Worm (Caenorhabditis elegans) whole organism, early embryonic: Measurements from ENCODE around the gene btb-17.
"Not testable (repeated sequence)": the region's sequence is repeated elsewhere in the genome, so short reads cannot be mapped to it uniquely, and the experiment has no call there.

ENCODE experiments used
- B0310.2 ChIP-seq: sonication (generic microtip); optimal IDR thresholded peaks from 2 replicates; lab custom pipeline; 2016; ENCODE audit warnings: mild to moderate bottlenecking, missing genetic modification characterization, missing compliant biosample characterization
- F13C5.2 ChIP-seq: sonication (generic microtip); optimal IDR thresholded peaks from 2 replicates; lab custom pipeline; 2017; ENCODE audit warnings: mild to moderate bottlenecking, missing genetic modification characterization, inconsistent platforms, missing compliant biosample characterization
- aly-1 ChIP-seq: sonication (generic microtip); optimal IDR thresholded peaks from 2 replicates; lab custom pipeline; 2016; ENCODE audit warnings: missing genetic modification characterization, missing compliant biosample characterization
- ama-1 ChIP-seq: fragments of 150-350 bp; optimal IDR thresholded peaks from 2 replicates; lab custom pipeline; 2014
- ceh-13 ChIP-seq: fragments of 200-800 bp; sonication (Bioruptor generic); optimal IDR thresholded peaks from 2 replicates; lab custom pipeline; 2018; ENCODE audit warnings: mild to moderate bottlenecking, missing genetic modification characterization, missing compliant biosample characterization
- ceh-36 ChIP-seq: sonication (generic microtip); optimal IDR thresholded peaks from 2 replicates; lab custom pipeline; 2016; ENCODE audit warnings: missing genetic modification characterization, inconsistent platforms, missing compliant biosample characterization
- ets-7 ChIP-seq: sonication (generic microtip); optimal IDR thresholded peaks from 2 replicates; lab custom pipeline; 2016; ENCODE audit warnings: missing genotype, missing genetic modification characterization, missing compliant biosample characterization
- flt-1 ChIP-seq: fragments of 200-800 bp; sonication (Bioruptor generic); IDR thresholded peaks from 2 replicates; pipeline ENCODE4 v1.3.6; 2022; ENCODE audit warnings: missing genetic modification characterization, missing compliant biosample characterization
- hmbx-1 ChIP-seq: sonication (generic microtip); optimal IDR thresholded peaks from 2 replicates; lab custom pipeline; 2016; ENCODE audit warnings: mild to moderate bottlenecking, missing genetic modification characterization, missing compliant biosample characterization
- hmg-4 ChIP-seq: fragments of 200-800 bp; sonication (Bioruptor generic); optimal IDR thresholded peaks from 2 replicates; lab custom pipeline; 2018; ENCODE audit warnings: mild to moderate bottlenecking, missing genetic modification characterization, missing compliant biosample characterization
- hnd-1 ChIP-seq: sonication (generic microtip); optimal IDR thresholded peaks from 2 replicates; lab custom pipeline; 2016; ENCODE audit warnings: missing genetic modification characterization, missing compliant biosample characterization
- pes-1 ChIP-seq: fragments of 200-800 bp; sonication (Bioruptor generic); IDR thresholded peaks from 2 replicates; pipeline ENCODE4 v1.3.6; 2022; ENCODE audit warnings: missing genetic modification reagents, missing genetic modification characterization, missing compliant biosample characterization
- scrt-1 ChIP-seq: fragments of 200-800 bp; sonication (Bioruptor generic); IDR thresholded peaks from 2 replicates; pipeline ENCODE4 v1.3.6; 2022; ENCODE audit warnings: missing genetic modification characterization, missing compliant biosample characterization
- sea-1 ChIP-seq: fragments of 200-800 bp; sonication (Bioruptor generic); conservative IDR thresholded peaks from 2 replicates; pipeline ENCODE4 v1.3.6; 2022; ENCODE audit warnings: missing genetic modification characterization, missing compliant biosample characterization
- tbx-11 ChIP-seq: fragments of 200-800 bp; sonication (Bioruptor generic); IDR thresholded peaks from 2 replicates; pipeline ENCODE4 v1.3.6; 2022; ENCODE audit warnings: missing genetic modification characterization, missing compliant biosample characterization
- tbx-37 ChIP-seq: fragments of 200-800 bp; sonication (Bioruptor generic); conservative IDR thresholded peaks from 2 replicates; pipeline ENCODE4 v1.3.6; 2022; ENCODE audit warnings: missing genetic modification reagents, missing genetic modification characterization, missing compliant biosample characterization
- tra-4 ChIP-seq: sonication (generic microtip); optimal IDR thresholded peaks from 2 replicates; lab custom pipeline; 2017; ENCODE audit warnings: missing genetic modification characterization, missing compliant biosample characterization

The btb-17 gene

DNA sequence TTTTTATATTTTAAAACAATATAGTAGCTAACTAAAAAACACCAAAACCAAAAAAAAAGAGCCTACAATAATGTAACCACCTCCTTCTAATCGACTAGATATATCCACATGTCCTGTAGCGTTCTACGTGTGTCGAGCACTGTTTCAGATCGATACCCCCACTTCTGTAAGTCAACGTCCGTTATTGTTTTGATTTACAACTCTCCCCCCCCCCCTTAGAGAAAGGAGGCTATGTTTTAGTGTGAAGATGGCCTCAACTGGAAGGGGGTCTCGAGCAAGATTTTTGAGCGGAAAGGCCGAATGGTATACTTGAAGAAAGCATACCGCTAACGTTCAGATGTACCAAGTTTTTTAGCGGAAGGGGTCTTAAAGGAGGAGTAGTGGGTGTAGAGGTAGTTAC is 17.5 kb upstream of the btb-17 start, which contains the start of gene F02E11.4:
TSS of gene F02E11.4 (minus strand) at position 101 of the 400 bp plus-strand sequence.
- TF ChIP-seq F13C5.2 (no peak), hnd-1 (tag; lab: Kevin White, UChicago) (no peak), ama-1 (no peak), tra-4 (tag; lab: Kevin White, UChicago) (no peak), pes-1 (no peak), aly-1 (tag; lab: Kevin White, UChicago) (no peak), ceh-13 (GFP tag; lab: Kevin White, UChicago) (no peak), flt-1 (GFP tag; lab: Robert Waterston, UW) (no peak), hmg-4 (no peak), hmbx-1 (tag; lab: Kevin White, UChicago) (no peak), tbx-11 (GFP tag; lab: Robert Waterston, UW) (no peak), B0310.2 (no peak), tbx-37 (no peak), ets-7 (tag; lab: Kevin White, UChicago) (no peak)

DNA sequence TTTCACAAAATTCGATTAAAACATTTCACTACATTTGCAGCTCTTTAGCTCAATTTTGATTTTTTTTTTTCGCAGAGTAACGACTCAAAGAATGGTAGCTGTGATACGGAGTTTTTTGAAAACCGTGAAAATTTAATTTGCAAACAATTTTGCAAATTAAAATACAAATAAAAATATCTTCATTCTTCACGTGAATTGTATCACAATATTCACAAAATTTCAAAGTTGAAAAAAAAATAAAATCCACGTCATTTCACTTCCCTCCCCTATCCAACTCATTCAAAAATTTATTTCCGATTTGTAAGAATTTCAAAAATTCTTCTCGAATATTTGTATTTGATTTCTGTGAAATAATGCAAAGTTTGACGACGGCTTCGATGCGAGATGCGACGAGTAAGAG is 16.6 kb upstream of the btb-17 start, which contains the start of gene wht-4:
TSS of gene wht-4 (plus strand) at position 301 of the 400 bp plus-strand sequence.
- TF ChIP-seq pes-1, result no peak
- no peak for TF ChIP-seq ama-1
- no peak for TF ChIP-seq hmbx-1 (tag; lab: Kevin White, UChicago)

DNA sequence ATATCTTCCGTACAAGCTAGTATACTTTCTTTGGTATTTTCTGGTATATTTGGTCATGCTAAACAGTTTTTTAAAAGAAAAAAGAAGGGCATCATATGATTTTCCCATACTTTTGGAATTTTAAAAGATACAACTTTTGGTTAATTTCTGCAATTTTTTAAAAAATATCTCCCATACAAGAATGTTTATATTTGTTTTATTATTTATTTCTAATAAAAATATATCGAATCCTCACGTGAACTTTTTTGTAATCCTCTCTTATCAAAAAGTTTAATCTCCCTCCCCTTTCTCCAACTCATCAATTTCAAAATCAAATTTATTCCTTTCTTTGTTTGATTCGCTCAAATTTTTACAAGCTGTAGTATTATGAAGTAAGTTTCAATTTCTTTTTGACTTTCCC is 12.9 kb upstream of the btb-17 start, which contains the start of gene nep-13:
TSS of gene nep-13 (plus strand) at position 301 of the 400 bp plus-strand sequence.
- TF ChIP-seq F13C5.2, result no peak
- TF ChIP-seq pes-1, result no peak
- TF ChIP-seq hnd-1 (tag; lab: Kevin White, UChicago), result no peak
- no peak for TF ChIP-seq ets-7 (tag; lab: Kevin White, UChicago)

DNA sequence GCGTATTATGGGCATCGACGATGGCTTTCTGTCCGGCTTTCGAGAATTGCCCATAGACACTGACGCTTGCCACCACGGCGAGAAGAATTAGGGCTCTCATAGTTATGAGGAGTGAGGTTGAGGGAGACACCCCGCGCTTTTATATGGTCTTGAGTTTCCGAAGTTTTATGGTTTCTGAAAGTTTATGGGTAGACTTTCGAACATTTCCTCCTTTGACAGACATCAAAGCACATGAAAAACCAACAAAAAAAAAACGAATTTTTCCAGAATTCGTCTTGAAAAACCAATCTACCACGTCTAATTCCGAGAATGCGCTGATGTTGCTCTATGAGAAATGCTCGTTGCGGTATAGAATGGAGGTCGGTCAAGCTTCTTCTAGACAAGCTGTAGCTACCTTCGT is 10.6 kb upstream of the btb-17 start, which contains the start of gene scl-15:
TSS of gene scl-15 (minus strand) at position 101 of the 400 bp plus-strand sequence.
- TF ChIP-seq tbx-37 (no peak), hmbx-1 (tag; lab: Kevin White, UChicago) (no peak), flt-1 (GFP tag; lab: Robert Waterston, UW) (no peak), ama-1 (no peak), F13C5.2 (no peak), ets-7 (tag; lab: Kevin White, UChicago) (no peak), hnd-1 (tag; lab: Kevin White, UChicago) (no peak), tbx-11 (GFP tag; lab: Robert Waterston, UW) (no peak), aly-1 (tag; lab: Kevin White, UChicago) (no peak), pes-1 (no peak)

DNA sequence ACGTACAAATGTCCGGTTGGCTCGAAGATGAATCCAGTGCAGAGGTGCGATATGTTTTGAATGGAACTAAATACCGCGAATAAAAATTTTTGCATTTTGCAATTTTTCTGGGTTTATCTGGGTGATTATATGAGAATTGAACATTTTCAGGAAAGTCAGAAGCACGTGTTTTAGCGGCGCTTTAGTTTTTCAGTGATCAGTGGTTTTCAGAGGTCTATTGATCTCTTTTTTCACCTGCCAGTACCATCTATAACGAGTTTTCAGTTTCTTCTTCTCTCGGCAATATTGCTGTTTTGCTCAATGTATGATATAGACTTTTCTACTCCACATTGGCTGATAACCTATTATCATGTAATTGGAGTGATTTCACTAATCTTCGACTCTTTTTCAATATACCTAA is 8.1 kb upstream of the btb-17 start, which contains the start of gene sri-63:
TSS of gene sri-63 (plus strand) at position 301 of the 400 bp plus-strand sequence.
- TF ChIP-seq tra-4 (tag; lab: Kevin White, UChicago), result no peak
- no peak for TF ChIP-seq hmg-4
- TF ChIP-seq F13C5.2, result no peak
- TF ChIP-seq ets-7 (tag; lab: Kevin White, UChicago), result no peak
- no peak for TF ChIP-seq ama-1
- no peak for TF ChIP-seq sea-1 (GFP tag; lab: Robert Waterston, UW)
- TF ChIP-seq B0310.2, result no peak
- TF ChIP-seq ceh-13 (GFP tag; lab: Kevin White, UChicago), result no peak
- no peak for TF ChIP-seq aly-1 (tag; lab: Kevin White, UChicago)
- TF ChIP-seq tbx-11 (GFP tag; lab: Robert Waterston, UW), result no peak
- TF ChIP-seq scrt-1 (GFP tag; lab: Robert Waterston, UW), result no peak
- no peak for TF ChIP-seq hmbx-1 (tag; lab: Kevin White, UChicago)
- no peak for TF ChIP-seq tbx-37
- TF ChIP-seq flt-1 (GFP tag; lab: Robert Waterston, UW), result no peak
- no peak for TF ChIP-seq pes-1
- TF ChIP-seq hnd-1 (tag; lab: Kevin White, UChicago), result no peak

DNA sequence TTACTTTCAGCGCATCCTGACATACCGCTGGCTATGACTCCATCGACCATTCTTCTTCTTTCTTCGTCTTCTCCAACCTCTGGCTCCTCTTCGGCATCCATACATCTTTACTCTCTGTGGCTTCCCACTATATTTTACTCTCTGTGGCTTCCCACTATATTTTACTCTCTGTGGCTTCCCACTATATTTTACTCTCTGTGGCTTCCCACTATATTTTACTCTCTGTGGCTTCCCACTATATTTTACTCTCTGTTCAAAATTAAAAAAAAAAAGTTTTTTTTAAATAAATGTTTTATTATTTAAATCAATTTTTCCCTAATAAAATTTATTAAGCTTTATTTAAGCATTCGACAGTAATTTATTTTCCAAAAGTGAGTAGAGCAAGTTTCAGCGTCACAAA is 4.7 kb upstream of the btb-17 start, which contains the start of gene F39E9.14:
TSS of gene F39E9.14 (minus strand) at position 101 of the 400 bp plus-strand sequence.
- not testable (repeated sequence) for TF ChIP-seq tbx-37; flt-1 (GFP tag; lab: Robert Waterston, UW); ceh-13 (GFP tag; lab: Kevin White, UChicago)

DNA sequence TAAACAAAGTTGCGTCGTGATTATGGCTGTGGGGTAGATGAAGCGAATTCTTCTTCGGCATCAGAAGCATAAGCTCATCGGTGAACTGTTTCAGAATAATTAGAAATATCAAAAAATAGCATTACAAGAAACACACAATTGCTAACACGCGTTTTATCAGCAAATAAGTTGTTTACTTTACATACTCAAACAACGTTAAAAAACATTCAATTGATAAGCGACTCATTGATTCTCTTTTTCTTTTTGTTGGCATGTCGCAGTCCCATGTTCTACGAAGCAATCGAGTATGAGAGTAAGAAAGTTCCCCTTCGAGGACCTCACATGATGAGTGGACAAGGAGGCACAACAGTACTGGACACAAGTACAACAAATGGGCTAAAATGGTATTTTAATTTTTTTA is 1.4 kb downstream of the btb-17 start, which contains the start of gene btb-16:
TSS of gene btb-16 (plus strand) at position 240 of the 400 bp plus-strand sequence.
- TF ChIP-seq ceh-36 (tag; lab: Kevin White, UChicago) (no peak), hmbx-1 (tag; lab: Kevin White, UChicago) (no peak)

DNA sequence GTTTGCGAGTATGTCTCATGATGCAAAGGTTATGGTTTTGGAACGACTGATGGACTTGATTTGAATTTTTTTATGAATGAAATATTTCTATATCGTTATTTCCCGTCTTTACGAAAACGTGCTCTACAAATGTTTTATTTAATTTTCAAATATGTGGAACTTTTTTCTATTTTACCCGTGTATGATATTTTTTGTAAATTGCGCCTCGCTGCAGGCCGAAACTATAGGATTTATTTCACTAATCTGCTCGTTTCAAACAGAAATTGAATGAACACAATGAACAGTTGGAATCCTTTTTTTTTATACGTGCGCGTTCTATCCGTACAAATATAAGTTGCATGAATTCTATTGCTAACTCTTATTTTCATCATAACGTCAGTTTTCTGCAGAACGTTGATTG is 2.7 kb downstream of the btb-17 start, which contains the start of gene btb-18:
TSS of gene btb-18 (plus strand) at position 301 of the 400 bp plus-strand sequence.
- no peak for TF ChIP-seq flt-1 (GFP tag; lab: Robert Waterston, UW)
- TF ChIP-seq hmg-4, result no peak
- no peak for TF ChIP-seq aly-1 (tag; lab: Kevin White, UChicago)

DNA sequence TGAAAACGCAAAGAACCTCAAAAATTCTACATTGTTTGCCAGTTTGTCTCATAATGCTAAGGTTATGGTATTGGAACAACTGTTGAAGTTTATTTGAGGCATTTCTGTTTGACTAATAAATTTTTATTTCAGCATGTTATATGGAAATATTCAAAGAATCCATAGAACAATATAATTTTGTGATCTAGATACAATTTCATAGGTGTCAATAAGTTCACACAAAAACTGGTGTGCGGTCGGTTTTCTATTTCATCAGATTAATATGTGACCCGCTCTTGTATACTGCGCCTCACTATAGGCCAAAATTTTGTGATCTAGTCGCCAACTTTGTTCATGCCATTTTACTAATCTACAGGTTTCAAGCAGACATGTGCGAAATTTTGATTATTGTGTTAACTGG is 4.3 kb downstream of the btb-17 start, which contains the start of gene btb-22:
TSS of gene btb-22 (plus strand) at position 301 of the 400 bp plus-strand sequence.
- TF ChIP-seq ets-7 (tag; lab: Kevin White, UChicago), result no peak
